Worm (Caenorhabditis elegans): Measurements from ENCODE around the gene try-13.
"Not testable (repeated sequence)": the region's sequence is repeated elsewhere in the genome, so short reads cannot be mapped to it uniquely, and the experiment has no call there.

Gene try-13

DNA sequence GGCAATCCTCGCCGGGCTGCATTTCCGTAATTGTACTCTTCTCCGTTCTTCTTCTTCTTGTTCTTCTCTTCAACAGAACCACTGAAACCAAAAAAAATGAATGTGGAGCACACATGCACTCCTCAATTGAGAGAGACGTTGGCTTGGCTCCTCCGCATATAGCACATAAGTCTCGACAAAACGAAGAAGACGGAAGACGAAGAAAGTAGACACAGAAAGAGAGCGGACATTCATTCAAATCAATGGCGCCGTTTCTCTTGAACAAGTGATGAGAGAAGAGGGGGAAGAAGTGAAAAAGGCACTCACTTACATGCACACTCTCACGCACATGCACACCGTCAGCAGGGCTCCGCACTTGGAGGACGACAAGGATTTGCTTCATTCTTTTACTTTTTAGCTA, 2.4 kb upstream of the try-13 start, which contains the start of gene F25E5.9 (continued):
- TF ChIP-seq lsy-2 (tag; optimal IDR thresholded peaks at IDR 0.05) = peak in 1 of 2 experiments; percentile 16
- no peak for TF ChIP-seq arid-1 (GFP tag; conservative IDR thresholded peaks at IDR 0.05)
- no peak for TF ChIP-seq mdt-29 (GFP tag; IDR thresholded peaks at IDR 0.05)
- no peak for TF ChIP-seq daf-12 (tag; optimal IDR thresholded peaks at IDR 0.05)
- no peak for TF ChIP-seq zfp-3 (GFP tag; conservative IDR thresholded peaks at IDR 0.05)
- 0 out of 2 replicates have a peak, but pooled peaks have one; percentile 40 for TF ChIP-seq D1046.2 (GFP tag; IDR thresholded peaks at IDR 0.05)
- peak; percentile 2 for TF ChIP-seq nhr-6 (tag; optimal IDR thresholded peaks at IDR 0.05)
- TF ChIP-seq unc-130 (GFP tag; optimal IDR thresholded peaks at IDR 0.05) = no peak
- TF ChIP-seq daf-16 (GFP tag; optimal IDR thresholded peaks at IDR 0.05) = no peak
- TF ChIP-seq daf-16 (tag; optimal IDR thresholded peaks at IDR 0.05) = no peak

DNA sequence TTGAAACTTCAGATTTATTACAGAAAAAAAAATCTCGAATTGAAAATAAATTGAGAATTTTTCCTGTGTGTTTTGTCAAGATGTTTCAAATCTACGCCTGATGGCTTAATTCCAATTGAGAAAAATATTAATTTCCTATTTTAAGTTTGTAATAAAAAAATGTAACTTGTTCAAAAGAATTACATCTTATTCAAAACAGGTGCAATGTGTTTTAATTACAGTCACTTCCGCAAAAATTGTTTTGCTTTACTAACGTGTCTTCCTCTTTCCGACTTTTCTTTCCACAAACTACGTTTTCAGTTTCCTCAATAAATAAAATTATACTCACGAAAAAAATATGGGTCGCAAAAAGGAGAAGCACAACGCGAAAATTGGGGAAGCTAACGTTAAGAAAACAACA, 1.9 kb upstream of the try-13 start, which contains the start of gene F25E5.16:
Gene F25E5.16, plus strand, starts transcription at position 301 of the 400 bp plus-strand sequence.
- TF ChIP-seq zag-1 (tag; optimal IDR thresholded peaks at IDR 0.05) (no peak), T20F7.1 (GFP tag; optimal IDR thresholded peaks at IDR 0.05) (no peak), snpc-1.2 (GFP tag; IDR thresholded peaks at IDR 0.05) (no peak), zfp-2 (tag; optimal IDR thresholded peaks at IDR 0.05) (no peak), spr-1 (tag; optimal IDR thresholded peaks at IDR 0.05) (no peak), nhr-77 (tag; optimal IDR thresholded peaks at IDR 0.05) (no peak), F44E2.7 (GFP tag; IDR thresholded peaks at IDR 0.05) (no peak), nhr-102 (tag; optimal IDR thresholded peaks at IDR 0.05) (no peak), nhr-10 (tag; optimal IDR thresholded peaks at IDR 0.05) (no peak), zip-2 (tag; optimal IDR thresholded peaks at IDR 0.05) (no peak), mxl-2 (GFP tag; conservative IDR thresholded peaks at IDR 0.05) (no peak), lin-15B (tag; optimal IDR thresholded peaks at IDR 0.05) (no peak), ceh-82 (tag; optimal IDR thresholded peaks at IDR 0.05) (no peak), nhr-6 (tag; optimal IDR thresholded peaks at IDR 0.05) (no peak), ZK546.5 (tag; optimal IDR thresholded peaks at IDR 0.05) (no peak), dmd-6 (GFP tag; IDR thresholded peaks at IDR 0.05) (no peak), madf-9 (GFP tag; conservative IDR thresholded peaks at IDR 0.05) (no peak), nhr-25 (tag; optimal IDR thresholded peaks at IDR 0.05; ENCODE audit: borderline replicate concordance, insufficient read depth) (no peak), ceh-32 (tag; optimal IDR thresholded peaks at IDR 0.05; ENCODE audit: poor library complexity) (no peak)

DNA sequence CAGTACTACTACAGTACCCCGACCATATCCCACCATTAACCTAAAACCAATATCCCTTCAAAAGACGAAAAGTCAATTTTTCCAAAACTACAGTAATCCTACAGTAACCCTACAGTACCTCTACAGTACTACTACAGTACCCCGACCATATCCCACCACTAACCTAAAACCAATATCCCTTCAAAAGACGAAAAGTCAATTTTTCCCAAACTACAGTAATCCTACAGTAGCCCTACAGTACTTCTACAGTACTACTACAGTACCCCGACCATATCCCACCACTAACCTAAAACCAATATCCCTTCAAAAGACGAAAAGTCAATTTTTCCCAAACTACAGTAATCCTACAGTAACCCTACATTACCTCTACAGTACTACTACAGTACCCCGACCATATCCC, 3.6 kb downstream of the try-13 start:
- TF ChIP-seq arid-1 (GFP tag; conservative IDR thresholded peaks at IDR 0.05) = 0 out of 2 replicates have a peak, but pooled peaks have one; percentile 41
- 0 out of 2 replicates have a peak, but pooled peaks have one; percentile 36 for TF ChIP-seq tag-97 (GFP tag; IDR thresholded peaks at IDR 0.05)
- TF ChIP-seq madf-5 (GFP tag; IDR thresholded peaks at IDR 0.05) = 0 out of 4 replicates have a peak, but pooled peaks of 1 of the 2 experiments have one; percentile 17
- TF ChIP-seq vab-7 (GFP tag; IDR thresholded peaks at IDR 0.05) = 0 out of 2 replicates have a peak, but pooled peaks have one; percentile 25
- peak; percentile 62; the same call in 1 of the 2 replicates for TF ChIP-seq zip-11 (GFP tag; IDR thresholded peaks at IDR 0.05)

DNA sequence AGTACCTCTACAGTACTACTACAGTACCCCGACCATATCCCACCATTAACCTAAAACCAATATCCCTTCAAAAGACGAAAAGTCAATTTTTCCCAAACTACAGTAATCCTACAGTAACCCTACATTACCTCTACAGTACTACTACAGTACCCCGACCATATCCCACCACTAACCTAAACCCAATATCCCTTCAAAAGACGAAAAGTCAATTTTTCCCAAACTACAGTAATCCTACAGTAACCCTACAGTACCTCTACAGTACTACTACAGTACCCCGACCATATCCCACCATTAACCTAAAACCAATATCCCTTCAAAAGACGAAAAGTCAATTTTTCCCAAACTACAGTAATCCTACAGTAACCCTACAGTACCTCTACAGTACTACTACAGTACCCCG, 4.4 kb downstream of the try-13 start, which contains the start of gene nhr-141:
Gene nhr-141, plus strand, starts transcription at position 331 of the 400 bp plus-strand sequence.
- TF ChIP-seq hlh-11 (tag; optimal IDR thresholded peaks at IDR 0.05); lim-7 (GFP tag; IDR thresholded peaks at IDR 0.05); snpc-1.2 (GFP tag; IDR thresholded peaks at IDR 0.05): not testable (repeated sequence)

- TF ChIP-seq hlh-11 (tag; optimal IDR thresholded peaks at IDR 0.05) (no peak), snpc-4 (tag; optimal IDR thresholded peaks at IDR 0.05) (no peak), hif-1 (tag; optimal IDR thresholded peaks at IDR 0.05) (no peak), hlh-30 (tag; optimal IDR thresholded peaks at IDR 0.05; ENCODE audit: insufficient read depth) (peak; percentile 14), nhr-28 (tag; optimal IDR thresholded peaks at IDR 0.05) (peak; percentile 44)
Measured at ce11 chrV:7446965-7447364, 7.1 kb downstream of the try-13 start, which contains the start of gene F25E5.5. F25E5.5 (plus strand) TSS chrV:7447265.
